Worm (Caenorhabditis elegans) whole organism, late embryonic: ENCODE results near the gene dib-1.

Experiments used
- elt-2 ChIP-seq: sonication (generic microtip); optimal IDR thresholded peaks from 2 replicates; lab custom pipeline; 2016; ENCODE audit warnings: missing genetic modification reagents, missing genetic modification characterization, missing compliant biosample characterization
- fkh-10 ChIP-seq: fragments of 150-350 bp; optimal IDR thresholded peaks from 2 replicates; lab custom pipeline; 2014; ENCODE audit warnings: missing biosample characterization, missing genetic modification reagents, missing genetic modification characterization

DNA sequence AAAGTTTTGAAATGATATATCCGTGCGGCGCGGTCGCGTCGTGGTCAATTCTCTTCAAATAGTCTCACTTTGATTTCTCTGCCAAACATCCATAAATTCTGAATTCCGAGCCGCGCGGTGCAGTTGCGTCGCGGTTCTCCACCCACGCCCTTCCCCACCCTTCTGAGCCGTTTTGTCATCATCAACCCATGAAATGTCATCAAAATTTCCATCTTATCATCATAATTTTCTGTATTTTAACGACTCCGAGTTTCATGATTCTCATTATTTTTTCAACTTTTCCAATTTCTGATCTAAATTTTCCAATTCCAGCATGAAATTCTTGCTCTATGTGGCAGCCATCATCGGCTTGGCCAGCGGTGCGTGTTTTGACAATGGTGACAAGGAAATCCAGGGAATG, 48.5 kb upstream of the dib-1 start, which contains the start of gene clec-84:
- TF ChIP-seq elt-2 (tag; lab: Kevin White, UChicago) (no peak), fkh-10 (GFP tag; lab: Kevin White, UChicago) (no peak)
